Worm (Caenorhabditis elegans): ENCODE measurements around the gene oac-55.

Gene oac-55

ce11 chrV:3805961-3806360 lies 45.0 kb downstream of the oac-55 start, which contains the start of gene srw-7:
srw-7 (plus strand) TSS chrV:3806261.
- no peak for TF ChIP-seq unc-62 (GFP tag; optimal IDR thresholded peaks at IDR 0.05)

DNA sequence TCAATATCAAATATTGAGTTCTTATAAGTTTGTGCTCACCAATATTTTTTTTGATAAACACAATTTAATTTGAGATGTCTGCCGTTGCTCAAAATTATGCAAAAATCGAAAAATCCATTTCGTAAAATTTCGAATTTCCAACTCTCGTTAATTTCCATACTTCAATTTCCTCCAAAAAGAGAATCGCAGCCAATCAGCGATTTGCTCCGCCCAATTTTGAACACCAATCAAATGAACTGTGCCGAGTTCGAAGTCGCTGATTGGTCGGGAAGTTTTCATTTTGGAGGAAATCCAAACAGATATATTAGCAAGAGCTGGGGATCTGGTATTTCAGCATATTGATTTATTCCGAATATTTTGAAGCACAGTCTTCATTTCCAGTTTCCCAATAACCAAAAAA lies 46.9 kb downstream of the oac-55 start:
- no peak for TF ChIP-seq unc-62 (GFP tag; optimal IDR thresholded peaks at IDR 0.05)

DNA sequence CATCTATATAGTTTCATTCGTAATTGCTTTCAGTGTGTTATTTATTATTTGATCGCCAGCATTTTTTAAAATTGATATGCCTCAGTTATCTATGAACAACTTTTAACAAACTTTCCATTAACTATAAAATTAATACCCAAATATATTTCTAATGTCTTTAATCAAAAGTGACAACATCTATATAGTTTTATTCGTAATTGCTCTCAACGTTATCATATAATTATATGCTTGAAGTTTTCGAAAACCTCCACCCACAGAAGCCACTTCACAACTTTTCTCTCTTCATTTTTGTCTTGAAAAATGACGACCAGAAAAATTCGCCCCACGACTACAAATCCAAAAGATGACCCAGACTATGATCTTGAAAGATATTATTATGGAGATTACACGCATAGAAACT lies 47.4 kb downstream of the oac-55 start, which contains the start of gene srw-6:
TSS of gene srw-6 (plus strand) at position 301 of the 400 bp plus-strand sequence.
- no peak for TF ChIP-seq unc-62 (GFP tag; optimal IDR thresholded peaks at IDR 0.05)

DNA sequence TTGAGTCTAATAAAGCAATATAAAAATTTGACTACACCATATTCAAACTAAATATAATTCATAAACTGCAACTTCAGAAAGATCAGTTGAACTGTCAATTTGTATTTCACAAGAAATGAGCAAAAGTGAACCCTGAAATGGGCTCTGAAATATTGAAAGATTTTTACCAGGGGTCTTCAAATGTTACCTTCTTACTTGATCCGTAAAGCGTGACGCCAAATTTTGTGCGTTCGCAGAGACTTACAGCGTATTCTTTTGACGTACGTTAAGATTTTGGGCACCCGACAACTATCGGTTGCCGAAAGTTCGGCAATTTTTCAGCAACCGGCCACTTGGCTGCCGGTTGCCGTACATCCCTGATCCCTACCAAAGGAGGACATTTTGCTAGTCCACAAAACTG lies 49.1 kb downstream of the oac-55 start:
- no peak for TF ChIP-seq unc-62 (GFP tag; optimal IDR thresholded peaks at IDR 0.05)

DNA sequence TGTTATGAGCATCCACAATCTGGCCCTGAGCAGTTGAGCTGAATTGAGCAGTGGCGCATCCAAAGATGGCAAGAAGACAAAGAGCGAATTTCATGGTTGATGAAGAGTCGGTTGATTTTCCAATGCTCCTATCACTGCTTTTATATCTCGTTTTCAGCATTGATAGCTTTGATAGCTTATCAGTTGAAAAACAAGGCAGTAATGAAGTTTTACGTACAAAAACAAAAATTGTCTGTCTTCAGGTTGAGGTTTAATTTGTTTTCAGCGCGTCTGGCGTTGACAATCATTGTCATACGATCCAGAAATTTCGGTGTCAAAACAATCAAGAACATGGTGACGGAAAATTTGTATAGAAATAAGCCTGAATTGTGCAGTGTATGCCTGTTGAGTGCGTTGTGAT lies 50.6 kb downstream of the oac-55 start, which contains the start of gene scl-13:
TSS of gene scl-13 (minus strand) at position 101 of the 400 bp plus-strand sequence.
- TF ChIP-seq unc-62 (GFP tag; optimal IDR thresholded peaks at IDR 0.05): no peak

DNA sequence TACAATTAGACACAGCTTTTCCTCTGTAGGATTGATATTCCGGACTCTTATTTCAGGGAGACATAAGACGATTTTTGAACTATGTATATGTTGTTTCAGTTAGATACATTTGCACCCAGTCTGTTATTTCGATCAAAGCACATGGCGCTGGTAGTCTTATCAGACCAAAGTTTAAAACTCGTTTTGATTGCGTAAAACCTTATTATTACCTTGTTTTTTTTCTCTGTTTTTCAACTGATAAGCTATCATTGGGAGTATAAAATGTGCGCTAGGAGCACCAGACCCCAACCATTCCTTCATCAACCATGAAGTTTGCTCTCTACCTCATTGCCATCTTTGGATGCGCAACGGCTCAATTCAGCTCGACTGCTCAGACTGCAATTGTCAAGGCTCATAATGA lies 51.4 kb downstream of the oac-55 start, which contains the start of gene scl-12:
TSS of gene scl-12 (plus strand) at position 301 of the 400 bp plus-strand sequence.
- TF ChIP-seq unc-62 (GFP tag; optimal IDR thresholded peaks at IDR 0.05): no peak

ce11 chrV:3814009-3814408 lies 53.1 kb downstream of the oac-55 start:
- TF ChIP-seq unc-62 (GFP tag; optimal IDR thresholded peaks at IDR 0.05): no peak

DNA sequence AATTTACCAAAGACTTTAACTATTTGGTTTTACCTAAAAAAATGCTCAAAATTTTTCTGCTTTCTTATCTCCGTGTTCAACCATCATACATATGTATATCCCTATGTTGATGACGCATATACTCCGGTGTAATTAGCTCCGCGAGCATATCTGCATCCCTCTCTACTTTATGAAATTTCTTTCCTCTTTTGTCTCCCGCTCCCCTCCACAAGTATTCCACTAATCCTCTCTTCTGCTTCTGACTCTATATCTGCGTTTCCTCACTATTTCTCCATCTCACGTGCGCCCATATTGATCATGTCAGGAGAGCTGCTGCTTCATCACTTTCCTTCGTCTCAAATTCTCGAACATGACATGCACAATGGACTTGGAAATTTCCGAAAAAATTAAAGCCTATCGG lies 54.0 kb downstream of the oac-55 start, which contains the start of gene H10D18.1:
TSS of gene H10D18.1 (plus strand) at position 277 of the 400 bp plus-strand sequence.
- no peak for TF ChIP-seq unc-62 (GFP tag; optimal IDR thresholded peaks at IDR 0.05)

Measured in whole organism, dauer.